Worm (Caenorhabditis elegans) whole organism, L4 larva: ENCODE data around the gene bnc-1.
A peak's percentile ranks its signal among the peaks of the same experiment; 100 is the strongest.

Experiments used
- F10B5.3 ChIP-seq: sonication (generic microtip); optimal IDR thresholded peaks from 2 replicates; lab custom pipeline; 2016; ENCODE audit warnings: mild to moderate bottlenecking, missing genetic modification characterization, missing compliant biosample characterization
- F37D6.2 ChIP-seq: sonication (generic microtip); optimal IDR thresholded peaks from 2 replicates; lab custom pipeline; 2016; ENCODE audit warnings: mild to moderate bottlenecking, missing genetic modification characterization, missing compliant biosample characterization
- F49E8.2 ChIP-seq: sonication (generic microtip); optimal IDR thresholded peaks from 2 replicates; lab custom pipeline; 2016; ENCODE audit warnings: missing compliant biosample characterization, mild to moderate bottlenecking, missing genetic modification characterization, borderline replicate concordance
- R02D3.7 ChIP-seq: fragments of 150-350 bp; sonication (generic microtip); optimal IDR thresholded peaks from 3 replicates; lab custom pipeline; 2014; ENCODE audit warnings: missing biosample characterization, missing genetic modification characterization
- Y48G9A.11 ChIP-seq: fragments of 200-800 bp; sonication (Bioruptor generic); IDR thresholded peaks from 2 replicates; pipeline ENCODE4 v1.3.6; 2022; ENCODE audit warnings: missing genetic modification reagents, missing genetic modification characterization, missing compliant biosample characterization
- ZK337.2 ChIP-seq: fragments of 200-800 bp; sonication (Bioruptor generic); IDR thresholded peaks from 2 replicates; pipeline ENCODE4 v1.3.6; 2022; ENCODE audit warnings: missing genetic modification reagents, missing genetic modification characterization, missing compliant biosample characterization
- aha-1 ChIP-seq: fragments of 150-350 bp; peaks from one replicate; lab custom pipeline; 2014; ENCODE audit warnings: missing biosample characterization, missing genetic modification characterization
- ama-1 ChIP-seq: fragments of 150-350 bp; optimal IDR thresholded peaks from 2 replicates; lab custom pipeline; 2014; ENCODE audit warnings: inconsistent platforms, mixed read lengths
- arid-1 ChIP-seq: fragments of 200-800 bp; sonication (Bioruptor generic); conservative IDR thresholded peaks from 2 replicates; pipeline ENCODE4 v1.3.6; 2022; ENCODE audit warnings: missing genetic modification reagents, missing genetic modification characterization, missing compliant biosample characterization
- ceh-28 ChIP-seq: fragments of 150-350 bp; optimal IDR thresholded peaks from 2 replicates; lab custom pipeline; 2014; ENCODE audit warnings: missing biosample characterization, missing genetic modification reagents, missing genetic modification characterization
- ceh-44 ChIP-seq: fragments of 200-800 bp; sonication (Bioruptor generic); IDR thresholded peaks from 2 replicates; pipeline ENCODE4 v1.3.6; 2022; ENCODE audit warnings: missing genetic modification reagents, missing genetic modification characterization, missing compliant biosample characterization
- daf-16 ChIP-seq, 3 experiments: sonication (generic microtip); optimal IDR thresholded peaks; 2 replicates each; lab custom pipeline; 2016 to 2017; ENCODE audit warnings: missing genetic modification characterization in 3 of 3, missing genetic modification reagents in 3 of 3, mild to moderate bottlenecking in 2 of 3, missing compliant biosample characterization in 2 of 3, missing biosample characterization in 1 of 3, moderate library complexity in 1 of 3
- daf-19 ChIP-seq: fragments of 200-800 bp; sonication (Bioruptor generic); conservative IDR thresholded peaks from 2 replicates; pipeline ENCODE4 v1.3.6; 2022; ENCODE audit warnings: missing genetic modification characterization, missing compliant biosample characterization
- dmd-6 ChIP-seq: fragments of 200-800 bp; sonication (Bioruptor generic); IDR thresholded peaks from 2 replicates; pipeline ENCODE4 v1.3.6; 2022; ENCODE audit warnings: missing genetic modification reagents, missing genetic modification characterization, missing compliant biosample characterization
- dmd-9 ChIP-seq: fragments of 200-800 bp; sonication (Bioruptor generic); IDR thresholded peaks from 2 replicates; pipeline ENCODE4 v1.3.6; 2022; ENCODE audit warnings: missing genetic modification reagents, missing genetic modification characterization, missing compliant biosample characterization
- dve-1 ChIP-seq: sonication (generic microtip); optimal IDR thresholded peaks from 2 replicates; lab custom pipeline; 2017; ENCODE audit warnings: antibody characterized with exemption, mild to moderate bottlenecking, missing genetic modification characterization, missing compliant biosample characterization; ENCODE audit not compliant: insufficient read depth
- hlh-11 ChIP-seq: fragments of 200-800 bp; sonication (Bioruptor generic); optimal IDR thresholded peaks from 2 replicates; lab custom pipeline; 2018; ENCODE audit warnings: mild to moderate bottlenecking, missing genetic modification characterization, missing compliant biosample characterization
- hmg-1.1 ChIP-seq: fragments of 200-800 bp; sonication (Bioruptor generic); IDR thresholded peaks from 2 replicates; pipeline ENCODE4 v1.3.6; 2022; ENCODE audit warnings: missing genetic modification reagents, missing genetic modification characterization, missing compliant biosample characterization
- jun-1 ChIP-seq: fragments of 150-350 bp; optimal IDR thresholded peaks from 2 replicates; lab custom pipeline; 2014; ENCODE audit warnings: missing biosample characterization, missing genetic modification reagents, missing genetic modification characterization
- lin-1 ChIP-seq: fragments of 200-800 bp; sonication (Bioruptor generic); IDR thresholded peaks from 2 replicates; pipeline ENCODE4 v1.3.6; 2022; ENCODE audit warnings: missing genetic modification reagents, missing genetic modification characterization, missing compliant biosample characterization
- lin-13 ChIP-seq: fragments of 150-350 bp; optimal IDR thresholded peaks from 2 replicates; lab custom pipeline; 2014; ENCODE audit warnings: missing biosample characterization, missing genetic modification reagents, missing genetic modification characterization
- lin-39 ChIP-seq: fragments of 150-350 bp; optimal IDR thresholded peaks from 2 replicates; lab custom pipeline; 2014; ENCODE audit warnings: missing biosample characterization, missing genetic modification reagents, missing genetic modification characterization
- madf-5 ChIP-seq, 2 experiments: fragments of 200-800 bp; sonication (Bioruptor generic); IDR thresholded peaks; 2 replicates each; pipeline ENCODE4 v1.3.6; 2022; ENCODE audit warnings: missing compliant biosample characterization in 2 of 2, missing genetic modification characterization in 2 of 2
- mep-1 ChIP-seq: fragments of 150-350 bp; sonication (generic microtip); optimal IDR thresholded peaks from 3 replicates; lab custom pipeline; 2014; ENCODE audit warnings: missing biosample characterization, missing genetic modification characterization
- mxl-2 ChIP-seq: fragments of 200-800 bp; sonication (Bioruptor generic); conservative IDR thresholded peaks from 2 replicates; pipeline ENCODE4 v1.3.6; 2022; ENCODE audit warnings: missing genetic modification reagents, missing genetic modification characterization, missing compliant biosample characterization
- nhr-102 ChIP-seq: sonication (generic microtip); optimal IDR thresholded peaks from 2 replicates; lab custom pipeline; 2016; ENCODE audit warnings: mild to moderate bottlenecking, missing genetic modification characterization, moderate library complexity, missing compliant biosample characterization
- nhr-237 ChIP-seq: sonication (generic microtip); optimal IDR thresholded peaks from 2 replicates; lab custom pipeline; 2017; ENCODE audit warnings: missing biosample characterization, missing genetic modification characterization
- nhr-28 ChIP-seq: fragments of 150-350 bp; optimal IDR thresholded peaks from 2 replicates; lab custom pipeline; 2014; ENCODE audit warnings: missing biosample characterization, missing genetic modification characterization
- nhr-41 ChIP-seq: fragments of 200-800 bp; sonication (Bioruptor generic); IDR thresholded peaks from 2 replicates; pipeline ENCODE4 v1.3.6; 2022; ENCODE audit warnings: missing genetic modification reagents, missing genetic modification characterization, missing compliant biosample characterization
- nhr-42 ChIP-seq: fragments of 200-800 bp; sonication (Bioruptor generic); IDR thresholded peaks from 2 replicates; pipeline ENCODE4 v1.3.6; 2022; ENCODE audit warnings: missing genetic modification characterization, missing compliant biosample characterization
- nhr-48 ChIP-seq: sonication (generic microtip); optimal IDR thresholded peaks from 2 replicates; lab custom pipeline; 2016; ENCODE audit warnings: mild to moderate bottlenecking, missing genetic modification characterization, missing compliant biosample characterization
- nhr-6 ChIP-seq: fragments of 150-350 bp; optimal IDR thresholded peaks from 2 replicates; lab custom pipeline; 2014; ENCODE audit warnings: missing biosample characterization, missing genetic modification characterization
- skn-1 ChIP-seq: fragments of 150-350 bp; optimal IDR thresholded peaks from 2 replicates; lab custom pipeline; 2014; ENCODE audit warnings: missing biosample characterization, missing genetic modification characterization
- snpc-4 ChIP-seq: fragments of 150-350 bp; optimal IDR thresholded peaks from 2 replicates; lab custom pipeline; 2014; ENCODE audit warnings: missing biosample characterization, missing genetic modification characterization
- spr-3 ChIP-seq: fragments of 200-800 bp; sonication (Bioruptor generic); optimal IDR thresholded peaks from 2 replicates; lab custom pipeline; 2018; ENCODE audit warnings: mild to moderate bottlenecking, missing genetic modification characterization, missing compliant biosample characterization
- tra-1 ChIP-seq: fragments of 200-800 bp; sonication (Bioruptor generic); IDR thresholded peaks from 2 replicates; pipeline ENCODE4 v1.3.6; 2022; ENCODE audit warnings: missing genetic modification reagents, missing genetic modification characterization, missing compliant biosample characterization
- unc-62 ChIP-seq, 3 experiments: fragments of 150-350 bp in 1 of 3; sonication (generic microtip); optimal IDR thresholded peaks in 2 of 3; peaks in 1 of 3; 1 replicate in 1 of 3; 2 replicates in 2 of 3; lab custom pipeline; 2014 to 2017; ENCODE audit warnings: missing biosample characterization in 3 of 3, missing genetic modification characterization in 3 of 3, missing genetic modification reagents in 3 of 3, missing genotype in 1 of 3
- zfp-2 ChIP-seq: sonication (generic microtip); optimal IDR thresholded peaks from 2 replicates; lab custom pipeline; 2016; ENCODE audit warnings: mild to moderate bottlenecking, missing genetic modification characterization, missing compliant biosample characterization
- zip-2 ChIP-seq: fragments of 150-350 bp; optimal IDR thresholded peaks from 2 replicates; lab custom pipeline; 2014; ENCODE audit warnings: missing biosample characterization, missing genetic modification characterization
- ztf-11 ChIP-seq: fragments of 150-350 bp; optimal IDR thresholded peaks from 2 replicates; lab custom pipeline; 2014; ENCODE audit warnings: missing biosample characterization, missing genetic modification characterization
- ztf-7 ChIP-seq: fragments of 150-350 bp; optimal IDR thresholded peaks from 2 replicates; lab custom pipeline; 2014; ENCODE audit warnings: missing biosample characterization, missing genetic modification characterization

bnc-1 gene

DNA sequence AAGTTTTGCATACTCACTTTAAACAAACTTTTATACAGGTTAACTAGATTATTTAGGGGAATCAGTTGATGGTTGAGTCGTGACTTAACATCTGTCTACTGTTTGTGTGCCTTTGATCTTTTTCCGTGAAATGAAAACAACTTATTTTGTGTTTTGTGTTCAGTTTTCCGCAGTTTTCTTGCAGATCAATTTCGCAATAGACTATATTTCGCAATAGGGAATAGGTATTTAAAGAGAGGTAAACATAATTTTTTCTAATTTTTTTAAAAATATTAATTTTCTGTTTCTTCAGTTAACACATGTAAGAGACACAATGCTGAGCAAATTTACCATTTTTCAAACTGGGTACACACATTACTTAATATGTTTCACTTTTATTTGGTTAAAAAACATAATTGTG is 15.5 kb downstream of the bnc-1 start, which contains the start of gene tbb-6:
Gene tbb-6 (plus strand): TSS at position 155 of the 400 bp plus-strand sequence.
- no peak for TF ChIP-seq spr-3 (GFP tag; lab: Kevin White, UChicago)
- no peak for TF ChIP-seq F10B5.3 (tag; lab: Kevin White, UChicago)
- TF ChIP-seq nhr-28 (tag; lab: Kevin White, UChicago): no peak
- no peak for TF ChIP-seq nhr-6
- no peak for TF ChIP-seq nhr-41 (GFP tag; lab: Robert Waterston, UW)
- TF ChIP-seq dve-1 (tag; lab: Kevin White, UChicago): no peak
- TF ChIP-seq lin-13 (GFP tag; lab: Kevin White, UChicago): no peak
- no peak for TF ChIP-seq Y48G9A.11 (GFP tag; lab: Robert Waterston, UW)
- TF ChIP-seq snpc-4: no peak
- TF ChIP-seq nhr-42: no peak
- no peak for TF ChIP-seq jun-1 (tag; lab: Kevin White, UChicago)
- TF ChIP-seq, all 104 proteins: peak for 0

ce11 chrV:12258922-12259321 is 17.9 kb downstream of the bnc-1 start, which contains the start of gene ugt-56:
TSS of gene ugt-56 (plus strand) at chrV:12258982.
- TF ChIP-seq aha-1 (tag; lab: Kevin White, UChicago) (peak; percentile 97), dmd-6 (GFP tag; lab: Robert Waterston, UW) (no peak), tra-1 (GFP tag; lab: Robert Waterston, UW) (no peak)

DNA sequence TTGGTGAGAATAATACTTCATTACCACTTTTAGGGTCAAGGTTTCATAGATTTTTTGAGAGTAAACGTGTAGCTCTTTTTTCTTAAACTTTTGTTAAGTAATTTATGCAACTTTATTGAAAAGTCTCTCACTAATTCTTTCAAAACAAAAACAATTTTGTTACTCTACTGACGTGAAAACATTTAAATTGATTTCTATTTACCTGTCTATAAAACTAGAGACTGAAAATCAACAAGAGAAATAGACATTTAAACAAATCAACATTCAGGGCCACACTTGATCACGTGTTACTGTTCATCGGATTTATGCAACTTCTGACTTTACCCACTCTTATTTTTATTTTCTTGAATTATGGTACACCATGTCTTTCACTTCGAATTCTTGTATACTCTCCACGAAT is 20.4 kb downstream of the bnc-1 start, which contains the start of gene ugt-55:
Gene ugt-55 (plus strand): TSS at position 301 of the 400 bp plus-strand sequence.
- TF ChIP-seq daf-16 (GFP tag; optimal IDR thresholded peaks at IDR 0.05; lab: Kevin White, UChicago) (no peak), daf-16 (tag; optimal IDR thresholded peaks at IDR 0.05; lab: Kevin White, UChicago) (no peak), ceh-44 (GFP tag; lab: Robert Waterston, UW) (no peak), daf-19 (GFP tag; lab: Robert Waterston, UW) (no peak), ztf-7 (tag; lab: Kevin White, UChicago) (no peak), R02D3.7 (no peak), ZK337.2 (no peak)

ce11 chrV:12255343-12255742 is 21.5 kb downstream of the bnc-1 start, which contains the start of gene T04H1.12:
TSS of gene T04H1.12 (plus strand) at chrV:12255643.
- no peak for TF ChIP-seq nhr-102 (tag; lab: Kevin White, UChicago)
- TF ChIP-seq unc-62 (GFP tag; optimal IDR thresholded peaks at IDR 0.05 in 1 of 2; lab: Kevin White, UChicago): peak in 1 of 2 experiments; percentile 23
- no peak for TF ChIP-seq unc-62 (tag; optimal IDR thresholded peaks at IDR 0.05; lab: Kevin White, UChicago)

DNA sequence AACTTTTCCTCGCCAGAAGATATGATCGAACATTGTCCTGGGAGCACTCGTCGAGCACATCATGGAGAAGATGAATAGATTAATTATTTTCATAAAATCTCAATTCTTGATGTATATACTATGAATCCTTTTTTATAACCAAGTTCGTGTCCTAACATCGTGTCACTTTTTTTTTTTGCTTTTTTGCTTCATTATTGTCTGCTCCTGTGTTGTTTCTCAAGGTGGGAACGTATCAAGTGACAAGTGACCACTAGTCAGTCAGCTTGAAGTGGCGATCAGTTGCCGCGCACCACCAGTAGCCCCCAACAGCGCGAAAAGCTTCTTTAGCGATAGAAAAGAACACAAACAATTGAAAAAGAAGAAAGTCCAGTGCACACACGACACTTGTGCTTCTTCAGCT is 24.6 kb downstream of the bnc-1 start, which contains the start of gene lrx-1:
Gene lrx-1 (plus strand): TSS at position 301 of the 400 bp plus-strand sequence.
- TF ChIP-seq nhr-41 (GFP tag; lab: Robert Waterston, UW): no peak
- no peak for TF ChIP-seq ZK337.2
- no peak for TF ChIP-seq F49E8.2 (tag; lab: Kevin White, UChicago)
- TF ChIP-seq zip-2: no peak
- TF ChIP-seq dmd-9: no peak
- TF ChIP-seq madf-5 (GFP tag; IDR thresholded peaks at IDR 0.05; lab: Robert Waterston, UW): no peak
- no peak for TF ChIP-seq hmg-1.1 (GFP tag; lab: Robert Waterston, UW)
- TF ChIP-seq ceh-28 (tag; lab: Kevin White, UChicago): no peak
- TF ChIP-seq, all 104 proteins: peak for 0

- TF ChIP-seq F37D6.2 (no peak), hlh-11 (tag; lab: Kevin White, UChicago) (no peak), dve-1 (tag; lab: Kevin White, UChicago) (no peak), nhr-48 (tag; lab: Kevin White, UChicago) (no peak), skn-1 (tag; lab: Kevin White, UChicago) (no peak), dmd-6 (GFP tag; lab: Robert Waterston, UW) (no peak), mxl-2 (no peak), aha-1 (tag; lab: Kevin White, UChicago) (no peak), mep-1 (tag; lab: Kevin White, UChicago) (no peak), nhr-237 (tag; lab: Kevin White, UChicago) (no peak), ama-1 (no peak), lin-1 (GFP tag; lab: Robert Waterston, UW) (no peak), zfp-2 (no peak), lin-39 (tag; lab: Kevin White, UChicago) (no peak), ztf-11 (no peak), arid-1 (no peak)
These were observed 25.8 kb downstream of the bnc-1 start, which contains the start of gene T04H1.5 for ce11 chrV:12251041-12251440. TSS of gene T04H1.5 (plus strand) at chrV:12251341.
